Worm (Caenorhabditis elegans) whole organism, L4 larva: ENCODE measurements around the gene spe-49.

Source experiments
- aha-1 ChIP-seq: fragments of 150-350 bp; peaks from one replicate; lab custom pipeline; 2014; ENCODE audit warnings: missing biosample characterization, missing genetic modification characterization
- daf-12 ChIP-seq: fragments of 150-350 bp; optimal IDR thresholded peaks from 2 replicates; lab custom pipeline; 2014; ENCODE audit warnings: missing biosample characterization, missing genetic modification reagents, missing genetic modification characterization
- fos-1 ChIP-seq: fragments of 150-350 bp; optimal IDR thresholded peaks from 2 replicates; lab custom pipeline; 2014; ENCODE audit warnings: missing biosample characterization, missing genetic modification characterization
- lin-38 ChIP-seq: fragments of 200-800 bp; sonication (Bioruptor generic); IDR thresholded peaks from 2 replicates; pipeline ENCODE4 v1.3.6; 2022; ENCODE audit warnings: missing genetic modification reagents, missing genetic modification characterization, missing compliant biosample characterization
- lin-39 ChIP-seq: fragments of 150-350 bp; optimal IDR thresholded peaks from 2 replicates; lab custom pipeline; 2014; ENCODE audit warnings: missing biosample characterization, missing genetic modification reagents, missing genetic modification characterization
- nhr-11 ChIP-seq: fragments of 150-350 bp; optimal IDR thresholded peaks from 2 replicates; lab custom pipeline; 2014; ENCODE audit warnings: missing biosample characterization, missing genetic modification characterization
- nhr-77 ChIP-seq: fragments of 150-350 bp; optimal IDR thresholded peaks from 2 replicates; lab custom pipeline; 2014; ENCODE audit warnings: missing biosample characterization, missing genetic modification characterization
- snpc-4 ChIP-seq: fragments of 150-350 bp; optimal IDR thresholded peaks from 2 replicates; lab custom pipeline; 2014; ENCODE audit warnings: missing biosample characterization, missing genetic modification characterization
- unc-62 ChIP-seq, 3 experiments: fragments of 150-350 bp in 1 of 3; sonication (generic microtip); optimal IDR thresholded peaks in 2 of 3; peaks in 1 of 3; 1 replicate in 1 of 3; 2 replicates in 2 of 3; lab custom pipeline; 2014 to 2017; ENCODE audit warnings: missing biosample characterization in 3 of 3, missing genetic modification characterization in 3 of 3, missing genetic modification reagents in 3 of 3, missing genotype in 1 of 3
- zag-1 ChIP-seq: fragments of 150-350 bp; optimal IDR thresholded peaks from 2 replicates; lab custom pipeline; 2014; ENCODE audit warnings: missing biosample characterization, missing genetic modification characterization
- zfp-2 ChIP-seq: sonication (generic microtip); optimal IDR thresholded peaks from 2 replicates; lab custom pipeline; 2016; ENCODE audit warnings: mild to moderate bottlenecking, missing genetic modification characterization, missing compliant biosample characterization
- ztf-11 ChIP-seq: fragments of 150-350 bp; optimal IDR thresholded peaks from 2 replicates; lab custom pipeline; 2014; ENCODE audit warnings: missing biosample characterization, missing genetic modification characterization

DNA sequence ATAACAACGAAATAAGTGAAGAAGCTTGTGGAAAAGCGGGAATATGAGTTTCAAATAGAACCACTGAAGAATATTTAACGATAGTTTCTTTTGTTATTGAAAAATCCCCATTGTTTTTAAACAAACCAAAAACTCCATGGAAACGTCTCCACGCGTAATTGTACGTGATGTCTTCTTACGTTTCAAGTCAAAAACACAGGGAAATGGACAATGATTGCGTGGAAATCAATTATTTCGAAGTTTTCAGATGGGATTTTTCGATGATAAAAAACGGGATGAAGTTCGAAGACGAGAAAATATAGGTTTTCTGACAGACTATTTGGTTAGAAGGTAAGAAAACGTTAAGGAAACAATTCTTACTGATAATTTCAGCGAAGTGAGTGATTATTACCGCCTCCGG lies at the start of gene spe-49, which contains the start of gene K12B6.4:
- TF ChIP-seq fos-1 (tag; lab: Kevin White, UChicago), result no peak
- no peak for TF ChIP-seq nhr-11
- peak; percentile 38 for TF ChIP-seq aha-1 (tag; lab: Kevin White, UChicago)
- no peak for TF ChIP-seq daf-12 (tag; lab: Kevin White, UChicago)
- no peak for TF ChIP-seq snpc-4 (tag; lab: Kevin White, UChicago)
- no peak for TF ChIP-seq unc-62 (GFP tag; optimal IDR thresholded peaks at IDR 0.05 in 1 of 2; lab: Kevin White, UChicago)
- no peak for TF ChIP-seq unc-62 (tag; optimal IDR thresholded peaks at IDR 0.05; lab: Kevin White, UChicago)
- TF ChIP-seq zfp-2 (tag; lab: Kevin White, UChicago), result no peak
- TF ChIP-seq ztf-11 (tag; lab: Kevin White, UChicago), result no peak
- TF ChIP-seq lin-39 (tag; lab: Kevin White, UChicago), result no peak
- no peak for TF ChIP-seq nhr-77 (tag; lab: Kevin White, UChicago)
- no peak for TF ChIP-seq zag-1
- TF ChIP-seq lin-38, result no peak
